Worm (Caenorhabditis elegans) whole organism, young adult: ENCODE results near the gene Y49F6B.8.

ENCODE experiments used
- D2030.7 ChIP-seq: fragments of 200-800 bp; sonication (Bioruptor generic); IDR thresholded peaks from 2 replicates; pipeline ENCODE4 v1.3.6; 2022; ENCODE audit warnings: missing genetic modification reagents, missing genetic modification characterization, missing compliant biosample characterization
- F55B11.4 ChIP-seq: sonication (generic microtip); optimal IDR thresholded peaks from 2 replicates; lab custom pipeline; 2016; ENCODE audit warnings: missing compliant biosample characterization, missing genetic modification characterization, borderline replicate concordance; ENCODE audit not compliant: insufficient read depth
- ama-1 ChIP-seq, 3 experiments: fragments of 150-350 bp in 1 of 3; sonication (generic microtip) in 2 of 3; optimal IDR thresholded peaks; 2 replicates each; lab custom pipeline; 2014 to 2018; ENCODE audit warnings: missing biosample characterization in 2 of 3, missing genetic modification characterization in 2 of 3, missing genetic modification reagents in 2 of 3
- cebp-1 ChIP-seq, 2 experiments: fragments of 200-800 bp in 1 of 2; sonication (Bioruptor generic) in 1 of 2; sonication (generic microtip) in 1 of 2; IDR thresholded peaks in 1 of 2; optimal IDR thresholded peaks in 1 of 2; 2 replicates each; pipeline versions ENCODE4 v1.3.6 to Lab custom; 2017 to 2022; ENCODE audit warnings: missing compliant biosample characterization in 2 of 2, missing genetic modification characterization in 2 of 2, mild to moderate bottlenecking in 1 of 2, missing genetic modification reagents in 1 of 2, moderate library complexity in 1 of 2
- ceh-40 ChIP-seq: fragments of 200-800 bp; sonication (Bioruptor generic); IDR thresholded peaks from 2 replicates; pipeline ENCODE4 v1.3.6; 2022; ENCODE audit warnings: missing genetic modification characterization, missing compliant biosample characterization
- ceh-91 ChIP-seq: fragments of 200-800 bp; sonication (Bioruptor generic); IDR thresholded peaks from 2 replicates; pipeline ENCODE4 v1.3.6; 2022; ENCODE audit warnings: missing genetic modification reagents, missing genetic modification characterization, missing compliant biosample characterization
- ets-4 ChIP-seq: fragments of 200-800 bp; sonication (Bioruptor generic); optimal IDR thresholded peaks from 2 replicates; lab custom pipeline; 2018; ENCODE audit warnings: mild to moderate bottlenecking, missing genetic modification characterization, missing compliant biosample characterization
- lir-1 ChIP-seq: fragments of 200-800 bp; sonication (Bioruptor generic); conservative IDR thresholded peaks from 2 replicates; pipeline ENCODE4 v1.3.6; 2022; ENCODE audit warnings: missing genetic modification reagents, missing genetic modification characterization, missing compliant biosample characterization
- nhr-179 ChIP-seq: sonication (generic microtip); optimal IDR thresholded peaks from 2 replicates; lab custom pipeline; 2016; ENCODE audit warnings: mild to moderate bottlenecking, missing genetic modification characterization, missing compliant biosample characterization

- TF ChIP-seq F55B11.4 (tag; lab: Kevin White, UChicago): no peak
- no peak for TF ChIP-seq ama-1 (optimal IDR thresholded peaks at IDR 0.05; lab: Kevin White, UChicago)
- no peak for TF ChIP-seq ama-1 (GFP tag; optimal IDR thresholded peaks at IDR 0.05; lab: Kevin White, UChicago)
- TF ChIP-seq cebp-1 (GFP tag; IDR thresholded peaks at IDR 0.05; lab: Robert Waterston, UW): no peak
- no peak for TF ChIP-seq cebp-1 (tag; optimal IDR thresholded peaks at IDR 0.05; lab: Kevin White, UChicago)
- TF ChIP-seq ets-4: no peak
- no peak for TF ChIP-seq nhr-179 (tag; lab: Kevin White, UChicago)
- no peak for TF ChIP-seq ceh-91 (GFP tag; lab: Robert Waterston, UW)
- TF ChIP-seq lir-1 (GFP tag; lab: Robert Waterston, UW): no peak
- no peak for TF ChIP-seq D2030.7 (GFP tag; lab: Robert Waterston, UW)
- TF ChIP-seq ceh-40 (GFP tag; lab: Robert Waterston, UW): no peak
Measured at ce11 chrII:3436412-3436811, 45.1 kb downstream of the Y49F6B.8 start, which contains the start of gene skpo-2.
